Worm (Caenorhabditis elegans) whole organism, midembryonic: ENCODE results near the gene ham-3.

Experiments
- T22C8.4 ChIP-seq: fragments of 200-800 bp; sonication (Bioruptor generic); IDR thresholded peaks from 2 replicates; pipeline ENCODE4 v1.3.6; 2022; ENCODE audit warnings: missing genetic modification characterization, missing compliant biosample characterization
- flt-1 ChIP-seq: fragments of 200-800 bp; sonication (Bioruptor generic); IDR thresholded peaks from 2 replicates; pipeline ENCODE4 v1.3.6; 2022; ENCODE audit warnings: missing genetic modification characterization, missing compliant biosample characterization
- med-1 ChIP-seq: sonication (generic microtip); optimal IDR thresholded peaks from 2 replicates; lab custom pipeline; 2017; ENCODE audit warnings: missing genetic modification characterization, mild to moderate bottlenecking, missing compliant biosample characterization, antibody characterized with exemption, missing genetic modification reagents; ENCODE audit not compliant: insufficient read depth
- ztf-23 ChIP-seq: fragments of 200-800 bp; sonication (Bioruptor generic); IDR thresholded peaks from 2 replicates; pipeline ENCODE4 v1.3.6; 2022; ENCODE audit warnings: missing genetic modification reagents, missing genetic modification characterization, missing compliant biosample characterization
- ztf-29 ChIP-seq: fragments of 200-800 bp; sonication (Bioruptor generic); IDR thresholded peaks from 2 replicates; pipeline ENCODE4 v1.3.6; 2022; ENCODE audit warnings: missing genetic modification reagents, missing genetic modification characterization, missing compliant biosample characterization

DNA sequence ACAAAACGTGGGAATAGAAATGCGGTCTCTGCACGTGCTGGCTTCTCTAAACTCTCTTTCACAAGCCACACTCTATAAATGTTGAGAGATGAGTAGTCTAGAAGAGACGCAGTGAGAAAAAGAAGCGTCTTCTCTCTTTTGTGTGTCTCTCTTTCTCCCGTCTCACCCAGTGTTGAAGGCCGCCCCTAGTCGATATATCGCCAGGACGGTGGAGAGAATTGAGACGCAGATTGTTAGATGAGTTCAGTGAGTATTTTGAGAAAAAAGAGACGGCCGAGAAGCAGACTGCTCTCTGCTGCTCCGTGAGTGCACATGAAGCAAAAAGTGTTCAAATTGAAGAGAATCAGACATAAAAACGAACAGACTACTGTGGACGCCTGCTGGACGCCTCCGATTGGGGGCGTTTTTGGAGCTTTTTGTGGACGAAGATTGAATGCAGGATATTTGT is 24.0 kb upstream of the ham-3 start:
- TF ChIP-seq ztf-23 (GFP tag; lab: Robert Waterston, UW) (0 out of 2 replicates have a peak, but pooled peaks have one; percentile 48), med-1 (GFP tag; lab: Kevin White, UChicago) (no peak), ztf-29 (GFP tag; lab: Robert Waterston, UW) (0 out of 2 replicates have a peak, but pooled peaks have one; percentile 6), flt-1 (GFP tag; lab: Robert Waterston, UW) (peak; percentile 64; the same call in 1 of the 2 replicates), T22C8.4 (GFP tag; lab: Robert Waterston, UW) (0 out of 2 replicates have a peak, but pooled peaks have one; percentile 43)
